Worm (Caenorhabditis elegans): Measurements from ENCODE around the gene sri-32.
"Not testable (repeated sequence)": the region's sequence is repeated elsewhere in the genome, so short reads cannot be mapped to it uniquely, and the experiment has no call there.

sri-32 gene

ce11 chrII:3145842-3146241 lies 8.4 kb downstream of the sri-32 start, which contains the start of gene T10D4.15:
Gene T10D4.15 (plus strand): TSS chrII:3146142.
- TF ChIP-seq ceh-28 (tag; optimal IDR thresholded peaks at IDR 0.05) = no peak
- TF ChIP-seq F44E2.7 (GFP tag; IDR thresholded peaks at IDR 0.05) = no peak
- TF ChIP-seq unc-62 (GFP tag; optimal IDR thresholded peaks at IDR 0.05 in 1 of 2) = peak in 1 of 2 experiments; percentile 45
- TF ChIP-seq unc-62 (tag; optimal IDR thresholded peaks at IDR 0.05) = no peak

- TF ChIP-seq nhr-111 (GFP tag; optimal IDR thresholded peaks at IDR 0.05); madf-5 (GFP tag; IDR thresholded peaks at IDR 0.05); mdt-29 (GFP tag; IDR thresholded peaks at IDR 0.05): not testable (repeated sequence)
Observed at ce11 chrII:3144552-3144951, 9.7 kb downstream of the sri-32 start, which contains the start of gene sri-43. Gene sri-43 (minus strand): TSS chrII:3144652.

ce11 chrII:3142855-3143254 lies 11.4 kb downstream of the sri-32 start, which contains the start of gene sri-42:
Gene sri-42 (minus strand): TSS chrII:3142955.
- TF ChIP-seq ceh-62 (tag; optimal IDR thresholded peaks at IDR 0.05); F26F4.8 (GFP tag; conservative IDR thresholded peaks at IDR 0.05); mdt-29 (GFP tag; IDR thresholded peaks at IDR 0.05): not testable (repeated sequence)

- TF ChIP-seq ceh-44 (GFP tag; IDR thresholded peaks at IDR 0.05) = no peak
- no peak for TF ChIP-seq hlh-30 (tag; optimal IDR thresholded peaks at IDR 0.05; ENCODE audit: insufficient read depth)
- no peak for TF ChIP-seq madf-5 (GFP tag; IDR thresholded peaks at IDR 0.05)
- TF ChIP-seq set-16 (GFP tag; IDR thresholded peaks at IDR 0.05) = no peak
Observed at ce11 chrII:3137804-3138203, 16.5 kb downstream of the sri-32 start, which contains the start of gene sri-54. Gene sri-54 (minus strand): TSS chrII:3137904.

- TF ChIP-seq lim-7 (GFP tag; IDR thresholded peaks at IDR 0.05) = no peak
- TF ChIP-seq tra-1 (GFP tag; IDR thresholded peaks at IDR 0.05) = no peak
- TF ChIP-seq skn-1 (tag; optimal IDR thresholded peaks at IDR 0.05) = no peak
- TF ChIP-seq nhr-48 (tag; optimal IDR thresholded peaks at IDR 0.05) = no peak
- TF ChIP-seq arid-1 (GFP tag; conservative IDR thresholded peaks at IDR 0.05) = no peak
- TF ChIP-seq nhr-102 (tag; optimal IDR thresholded peaks at IDR 0.05) = no peak
- no peak for TF ChIP-seq Y105C5A.15 (GFP tag; IDR thresholded peaks at IDR 0.05)
- no peak for TF ChIP-seq spr-3 (GFP tag; optimal IDR thresholded peaks at IDR 0.05)
- TF ChIP-seq ZK546.5 (tag; optimal IDR thresholded peaks at IDR 0.05) = no peak
- no peak for TF ChIP-seq set-16 (GFP tag; IDR thresholded peaks at IDR 0.05)
- TF ChIP-seq dve-1 (tag; optimal IDR thresholded peaks at IDR 0.05; ENCODE audit: insufficient read depth) = no peak
- no peak for TF ChIP-seq aha-1 (tag)
- TF ChIP-seq dmd-9 (GFP tag; IDR thresholded peaks at IDR 0.05) = no peak
- TF ChIP-seq ctbp-1 (GFP tag; IDR thresholded peaks at IDR 0.05) = no peak
- no peak for TF ChIP-seq F26F4.8 (GFP tag; conservative IDR thresholded peaks at IDR 0.05)
- TF ChIP-seq cey-2 (tag; optimal IDR thresholded peaks at IDR 0.05; ENCODE audit: borderline replicate concordance, insufficient read depth) = no peak
- TF ChIP-seq ceh-82 (tag; optimal IDR thresholded peaks at IDR 0.05) = no peak
- no peak for TF ChIP-seq nhr-237 (tag; optimal IDR thresholded peaks at IDR 0.05)
- TF ChIP-seq fkh-10 (GFP tag; optimal IDR thresholded peaks at IDR 0.05) = no peak
Observed at ce11 chrII:3135293-3135692, 19.0 kb downstream of the sri-32 start.

- TF ChIP-seq zip-2 (tag; optimal IDR thresholded peaks at IDR 0.05) (no peak), lin-1 (GFP tag; IDR thresholded peaks at IDR 0.05) (no peak), zfp-2 (tag; optimal IDR thresholded peaks at IDR 0.05) (no peak), nhr-28 (tag; optimal IDR thresholded peaks at IDR 0.05) (peak; percentile 61), nhr-111 (GFP tag; optimal IDR thresholded peaks at IDR 0.05) (no peak), mes-2 (tag; optimal IDR thresholded peaks at IDR 0.05; ENCODE audit: poor library complexity, severe bottlenecking) (peak; percentile 24), daf-8 (GFP tag; IDR thresholded peaks at IDR 0.05) (no peak), daf-16 (GFP tag; optimal IDR thresholded peaks at IDR 0.05) (no peak), daf-16 (tag; optimal IDR thresholded peaks at IDR 0.05) (peak; percentile 68), tra-1 (GFP tag; IDR thresholded peaks at IDR 0.05) (no peak), mep-1 (tag; optimal IDR thresholded peaks at IDR 0.05) (no peak), fos-1 (tag; optimal IDR thresholded peaks at IDR 0.05) (no peak), gei-8 (GFP tag; optimal IDR thresholded peaks at IDR 0.05) (no peak), dmd-6 (GFP tag; IDR thresholded peaks at IDR 0.05) (no peak), mdl-1 (tag; optimal IDR thresholded peaks at IDR 0.05) (no peak), ama-1 (optimal IDR thresholded peaks at IDR 0.05) (no peak), tag-97 (GFP tag; IDR thresholded peaks at IDR 0.05) (no peak)
Observed at ce11 chrII:3129007-3129406, 25.3 kb downstream of the sri-32 start, which contains the start of gene chil-24. Gene chil-24 (plus strand): TSS chrII:3129162.

Measured in whole organism, L4 larva.